Fruit fly (Drosophila melanogaster) S2 (cell line): ENCODE measurements around the gene pyd.

Experiments
- CG8478 ChIP-seq: fragments of >200 bp; optimal IDR thresholded peaks from 2 replicates; lab custom pipeline; 2018
- CTCF ChIP-seq, 2 experiments: fragments of >200 bp; optimal IDR thresholded peaks; 2 replicates each; lab custom pipeline; 2018

The pyd gene

dm6 chr3R:8938494-8939404 lies 7.1 kb upstream of the pyd start, which contains the start of gene ScsbetaA:
ScsbetaA (plus strand) TSS chr3R:8938724.
- TF ChIP-seq CG8478 (lab: Kevin White, UChicago), result no peak
- TF ChIP-seq CTCF (optimal IDR thresholded peaks at IDR 0.05; lab: Kevin White, UChicago), result no peak

- TF ChIP-seq CG8478 (lab: Kevin White, UChicago) (no peak), CTCF (optimal IDR thresholded peaks at IDR 0.05; lab: Kevin White, UChicago) (no peak)
Measured at dm6 chr3R:8934930-8935329, 3.2 kb upstream of the pyd start, which contains the start of gene osk. osk (plus strand) TSS chr3R:8935126.

dm6 chr3R:8932741-8933140 lies 1.0 kb upstream of the pyd start:
- no peak for TF ChIP-seq CG8478 (lab: Kevin White, UChicago)
- no peak for TF ChIP-seq CTCF (optimal IDR thresholded peaks at IDR 0.05; lab: Kevin White, UChicago)

- TF ChIP-seq CG8478 (lab: Kevin White, UChicago), result no peak
- peak in 1 of 2 experiments; percentile 28 for TF ChIP-seq CTCF (optimal IDR thresholded peaks at IDR 0.05; lab: Kevin White, UChicago)
Measured at dm6 chr3R:8931064-8931419, 654 bp downstream of the pyd start.

- TF ChIP-seq CTCF (optimal IDR thresholded peaks at IDR 0.05; lab: Kevin White, UChicago), result peak; percentile 81 to 89
- no peak for TF ChIP-seq CG8478 (lab: Kevin White, UChicago)
Measured at dm6 chr3R:8930165-8931063, 1.3 kb downstream of the pyd start.

- TF ChIP-seq CTCF (optimal IDR thresholded peaks at IDR 0.05; lab: Kevin White, UChicago) (no peak), CG8478 (lab: Kevin White, UChicago) (no peak)
Measured at dm6 chr3R:8929703-8930102, 2.0 kb downstream of the pyd start.

- no peak for TF ChIP-seq CTCF (optimal IDR thresholded peaks at IDR 0.05; lab: Kevin White, UChicago)
- no peak for TF ChIP-seq CG8478 (lab: Kevin White, UChicago)
Measured at dm6 chr3R:8927817-8928625, 3.7 kb downstream of the pyd start.

dm6 chr3R:8927052-8927816 lies 4.5 kb downstream of the pyd start:
- no peak for TF ChIP-seq CG8478 (lab: Kevin White, UChicago)
- no peak for TF ChIP-seq CTCF (optimal IDR thresholded peaks at IDR 0.05; lab: Kevin White, UChicago)

- TF ChIP-seq CG8478 (lab: Kevin White, UChicago) (no peak), CTCF (optimal IDR thresholded peaks at IDR 0.05; lab: Kevin White, UChicago) (no peak)
Measured at dm6 chr3R:8926554-8926951, 5.1 kb downstream of the pyd start.

- TF ChIP-seq CTCF (optimal IDR thresholded peaks at IDR 0.05; lab: Kevin White, UChicago) (no peak), CG8478 (lab: Kevin White, UChicago) (no peak)
Measured at dm6 chr3R:8925924-8926553, 5.7 kb downstream of the pyd start.

- TF ChIP-seq CTCF (optimal IDR thresholded peaks at IDR 0.05; lab: Kevin White, UChicago) (no peak), CG8478 (lab: Kevin White, UChicago) (no peak)
Measured at dm6 chr3R:8923774-8924369, 7.8 kb downstream of the pyd start.

dm6 chr3R:8922617-8923242 lies 9.0 kb downstream of the pyd start:
- TF ChIP-seq CG8478 (lab: Kevin White, UChicago), result no peak
- TF ChIP-seq CTCF (optimal IDR thresholded peaks at IDR 0.05; lab: Kevin White, UChicago), result no peak
